Fruit fly (Drosophila melanogaster) whole organism, pupa: ENCODE measurements around the gene CG18788.

Experiments
- CG10348 ChIP-seq: fragments of 200-800 bp; sonication (Bioruptor generic); IDR thresholded peaks from 2 replicates; pipeline ENCODE4 v1.3.6; 2022; ENCODE audit warnings: missing biosample characterization, missing genetic modification characterization
- CG13204 ChIP-seq: fragments of 200-800 bp; sonication (Bioruptor generic); optimal IDR thresholded peaks from 2 replicates; lab custom pipeline; 2018; ENCODE audit warnings: missing biosample characterization, mild to moderate bottlenecking, missing genetic modification characterization, moderate library complexity
- CG15710 ChIP-seq: fragments of 200-800 bp; sonication (Bioruptor generic); optimal IDR thresholded peaks from 2 replicates; lab custom pipeline; 2018; ENCODE audit warnings: missing biosample characterization, mild to moderate bottlenecking, missing genetic modification characterization, moderate library complexity
- CG17806 ChIP-seq: fragments of 200-800 bp; sonication (Bioruptor generic); optimal IDR thresholded peaks from 2 replicates; lab custom pipeline; 2018; ENCODE audit warnings: missing biosample characterization, mild to moderate bottlenecking, missing genetic modification characterization, moderate library complexity
- CG32121 ChIP-seq: fragments of 200-800 bp; sonication (Bioruptor generic); IDR thresholded peaks from 2 replicates; pipeline ENCODE4 v1.3.6; 2022; ENCODE audit warnings: missing biosample characterization, missing genetic modification characterization
- CG4496 ChIP-seq: fragments of 200-800 bp; sonication (Bioruptor generic); IDR thresholded peaks from 3 replicates; pipeline ENCODE4 v1.3.6; 2022; ENCODE audit warnings: missing biosample characterization, missing genetic modification characterization
- CG9948 ChIP-seq: fragments of 200-800 bp; sonication (Bioruptor generic); optimal IDR thresholded peaks from 2 replicates; lab custom pipeline; 2018; ENCODE audit warnings: missing biosample characterization, mild to moderate bottlenecking, missing genetic modification characterization, moderate library complexity
- EcR ChIP-seq: fragments of 200-800 bp; sonication (Bioruptor generic); optimal IDR thresholded peaks from 3 replicates; lab custom pipeline; 2019; ENCODE audit warnings: missing biosample characterization, missing genetic modification characterization, mild to moderate bottlenecking, moderate library complexity, missing genetic modification reagents
- Ets98B ChIP-seq: fragments of 200-800 bp; sonication (Bioruptor generic); IDR thresholded peaks from 2 replicates; pipeline ENCODE4 v1.3.6; 2022; ENCODE audit warnings: missing biosample characterization, missing genetic modification characterization
- Pif1A ChIP-seq: fragments of 200-800 bp; sonication (Bioruptor generic); optimal IDR thresholded peaks from 3 replicates; lab custom pipeline; 2016; ENCODE audit warnings: missing biosample characterization, missing genetic modification characterization
- Pif1B ChIP-seq: fragments of 200-800 bp; sonication (Bioruptor generic); optimal IDR thresholded peaks from 3 replicates; lab custom pipeline; 2016; ENCODE audit warnings: missing biosample characterization, missing genetic modification characterization
- Snoo ChIP-seq: fragments of 200-800 bp; sonication (Bioruptor generic); optimal IDR thresholded peaks from 3 replicates; lab custom pipeline; 2017; ENCODE audit warnings: missing biosample characterization, mild to moderate bottlenecking, missing genetic modification characterization, inconsistent platforms
- fd96Ca ChIP-seq: fragments of 200-800 bp; sonication (Bioruptor generic); IDR thresholded peaks from 3 replicates; pipeline ENCODE4 v1.3.6; 2022; ENCODE audit warnings: missing biosample characterization, missing genetic modification characterization
- rn ChIP-seq: fragments of 200-800 bp; sonication (Bioruptor generic); IDR thresholded peaks from 2 replicates; pipeline ENCODE4 v1.3.6; 2022; ENCODE audit warnings: missing biosample characterization, missing genetic modification characterization

dm6 chr2L:12013741-12014393, 20.1 kb upstream of the CG18788 start:
- TF ChIP-seq CG9948 (no peak), CG4496 (GFP tag; lab: Robert Waterston, UW) (peak; percentile 68), Snoo (tag; lab: Kevin White, UChicago) (peak; percentile 62), fd96Ca (peak; percentile 67; the same call in 2 of the 3 replicates), Pif1A (GFP tag; lab: Kevin White, UChicago) (peak; percentile 38), CG15710 (tag; lab: Kevin White, UChicago) (peak; percentile 30), rn (GFP tag; lab: Robert Waterston, UW) (no peak), EcR (GFP tag; lab: Kevin White, UChicago) (peak; percentile 100), Pif1B (GFP tag; lab: Kevin White, UChicago) (peak; percentile 36), CG32121 (no peak; the same call in 1 of the 2 replicates), CG10348 (GFP tag; lab: Robert Waterston, UW) (no peak), Ets98B (GFP tag; lab: Robert Waterston, UW) (no peak), CG17806 (tag; lab: Kevin White, UChicago) (peak; percentile 32), CG13204 (GFP tag; lab: Kevin White, UChicago) (peak; percentile 98)
